Worm (Caenorhabditis elegans): ENCODE data around the gene crm-1.

Gene crm-1

ce11 chrV:10332012-10332411 lies at the start of gene crm-1:
Gene crm-1 (minus strand): TSS chrV:10332112.
- no peak for TF ChIP-seq drap-1 (GFP tag; optimal IDR thresholded peaks at IDR 0.05)
- TF ChIP-seq nhr-76 (tag; optimal IDR thresholded peaks at IDR 0.05) = no peak
- no peak for TF ChIP-seq lsy-2 (tag; optimal IDR thresholded peaks at IDR 0.05)
- TF ChIP-seq ces-1 (GFP tag; optimal IDR thresholded peaks at IDR 0.05) = no peak
- TF ChIP-seq sem-2 (GFP tag; optimal IDR thresholded peaks at IDR 0.05) = no peak
- TF ChIP-seq tbx-8 (GFP tag; optimal IDR thresholded peaks at IDR 0.05) = no peak
- no peak for TF ChIP-seq hlh-1 (tag; optimal IDR thresholded peaks at IDR 0.05)
- TF ChIP-seq lin-32 (GFP tag; optimal IDR thresholded peaks at IDR 0.05) = no peak
- TF ChIP-seq ham-2 (GFP tag; optimal IDR thresholded peaks at IDR 0.05) = no peak
- TF ChIP-seq bed-3 (GFP tag; optimal IDR thresholded peaks at IDR 0.05) = no peak
- no peak for TF ChIP-seq zip-8 (tag; optimal IDR thresholded peaks at IDR 0.05)
- no peak for TF ChIP-seq mls-2 (tag; optimal IDR thresholded peaks at IDR 0.05)
- TF ChIP-seq blmp-1 (tag; optimal IDR thresholded peaks at IDR 0.05) = no peak
- no peak for TF ChIP-seq unc-62 (GFP tag; optimal IDR thresholded peaks at IDR 0.05)
- no peak for TF ChIP-seq pha-4 (tag; optimal IDR thresholded peaks at IDR 0.05)
- TF ChIP-seq lin-13 (tag; optimal IDR thresholded peaks at IDR 0.05) = no peak
- TF ChIP-seq ztf-11 (tag; optimal IDR thresholded peaks at IDR 0.05) = no peak
- no peak for TF ChIP-seq ceh-39 (tag; optimal IDR thresholded peaks at IDR 0.05)
- no peak for TF ChIP-seq unc-39 (tag; optimal IDR thresholded peaks at IDR 0.05)
- TF ChIP-seq ceh-43 (GFP tag; optimal IDR thresholded peaks at IDR 0.05) = no peak

- TF ChIP-seq blmp-1 (tag; optimal IDR thresholded peaks at IDR 0.05) = no peak
- no peak for TF ChIP-seq ceh-39 (tag; optimal IDR thresholded peaks at IDR 0.05)
- TF ChIP-seq bed-3 (GFP tag; optimal IDR thresholded peaks at IDR 0.05) = no peak
- TF ChIP-seq ceh-83 (GFP tag; optimal IDR thresholded peaks at IDR 0.05) = no peak
- no peak for TF ChIP-seq unc-62 (GFP tag; optimal IDR thresholded peaks at IDR 0.05)
- no peak for TF ChIP-seq hlh-1 (tag; optimal IDR thresholded peaks at IDR 0.05)
- no peak for TF ChIP-seq drap-1 (GFP tag; optimal IDR thresholded peaks at IDR 0.05)
Measured at ce11 chrV:10379761-10380160, 47.8 kb upstream of the crm-1 start.

- TF ChIP-seq elt-3 (tag; optimal IDR thresholded peaks at IDR 0.05) (no peak), ceh-43 (GFP tag; optimal IDR thresholded peaks at IDR 0.05) (no peak), ces-1 (GFP tag; optimal IDR thresholded peaks at IDR 0.05) (no peak), unc-39 (tag; optimal IDR thresholded peaks at IDR 0.05) (no peak), unc-120 (tag; optimal IDR thresholded peaks at IDR 0.05; ENCODE audit: poor library complexity, severe bottlenecking) (no peak), sptf-1 (tag; optimal IDR thresholded peaks at IDR 0.05) (no peak), ztf-11 (tag; optimal IDR thresholded peaks at IDR 0.05) (no peak), nhr-76 (tag; optimal IDR thresholded peaks at IDR 0.05) (no peak), pha-4 (tag; optimal IDR thresholded peaks at IDR 0.05) (no peak), ham-2 (GFP tag; optimal IDR thresholded peaks at IDR 0.05) (no peak), mep-1 (tag; optimal IDR thresholded peaks at IDR 0.05) (no peak), ceh-83 (GFP tag; optimal IDR thresholded peaks at IDR 0.05) (no peak), elt-1 (tag; optimal IDR thresholded peaks at IDR 0.05; ENCODE audit: borderline replicate concordance, insufficient read depth) (no peak)
Measured at ce11 chrV:10379293-10379692, 47.4 kb upstream of the crm-1 start, which contains the start of gene AC3.12. Gene AC3.12 (minus strand): TSS chrV:10379393.

- TF ChIP-seq nhr-2 (tag; optimal IDR thresholded peaks at IDR 0.05) = no peak
Measured at ce11 chrV:10371951-10372350, 40.0 kb upstream of the crm-1 start, which contains the start of gene ugt-49. Gene ugt-49 (plus strand): TSS chrV:10372321.

- TF ChIP-seq hlh-1 (tag; optimal IDR thresholded peaks at IDR 0.05) (no peak), ceh-39 (tag; optimal IDR thresholded peaks at IDR 0.05) (no peak), cnd-1 (tag; optimal IDR thresholded peaks at IDR 0.05) (no peak), ceh-83 (GFP tag; optimal IDR thresholded peaks at IDR 0.05) (no peak), snpc-4 (tag; optimal IDR thresholded peaks at IDR 0.05) (no peak), drap-1 (GFP tag; optimal IDR thresholded peaks at IDR 0.05) (no peak), bed-3 (GFP tag; optimal IDR thresholded peaks at IDR 0.05) (no peak), nhr-28 (tag; optimal IDR thresholded peaks at IDR 0.05) (no peak), blmp-1 (tag; optimal IDR thresholded peaks at IDR 0.05) (no peak), ceh-43 (GFP tag; optimal IDR thresholded peaks at IDR 0.05) (no peak), flh-1 (GFP tag; optimal IDR thresholded peaks at IDR 0.05) (no peak), unc-62 (GFP tag; optimal IDR thresholded peaks at IDR 0.05) (no peak), elt-1 (tag; optimal IDR thresholded peaks at IDR 0.05; ENCODE audit: borderline replicate concordance, insufficient read depth) (no peak), pha-4 (tag; optimal IDR thresholded peaks at IDR 0.05) (no peak), elt-3 (tag; optimal IDR thresholded peaks at IDR 0.05) (no peak), sptf-1 (tag; optimal IDR thresholded peaks at IDR 0.05) (no peak), nhr-76 (tag; optimal IDR thresholded peaks at IDR 0.05) (no peak)
Measured at ce11 chrV:10371177-10371576, 39.3 kb upstream of the crm-1 start.

Measured in whole organism, mixed stage, embryonic.